Worm (Caenorhabditis elegans) whole organism, late embryonic: ENCODE measurements around the gene Y43F8B.3.

Experiments used
- K09A11.1 ChIP-seq: sonication (generic microtip); optimal IDR thresholded peaks from 2 replicates; lab custom pipeline; 2017; ENCODE audit warnings: antibody characterized with exemption, mild to moderate bottlenecking, missing genetic modification characterization, missing compliant biosample characterization; ENCODE audit not compliant: insufficient read depth
- ceh-18 ChIP-seq: sonication (generic microtip); optimal IDR thresholded peaks from 2 replicates; lab custom pipeline; 2016; ENCODE audit warnings: missing genetic modification characterization, missing compliant biosample characterization
- ceh-24 ChIP-seq: sonication (generic microtip); optimal IDR thresholded peaks from 2 replicates; lab custom pipeline; 2016; ENCODE audit warnings: mild to moderate bottlenecking, missing genetic modification characterization, missing compliant biosample characterization
- ceh-9 ChIP-seq: sonication (generic microtip); optimal IDR thresholded peaks from 2 replicates; lab custom pipeline; 2016; ENCODE audit warnings: mild to moderate bottlenecking, missing genetic modification characterization, inconsistent platforms, missing compliant biosample characterization
- fkh-10 ChIP-seq: fragments of 150-350 bp; optimal IDR thresholded peaks from 2 replicates; lab custom pipeline; 2014; ENCODE audit warnings: missing biosample characterization, missing genetic modification reagents, missing genetic modification characterization
- nhr-11 ChIP-seq: fragments of 150-350 bp; optimal IDR thresholded peaks from 2 replicates; lab custom pipeline; 2014; ENCODE audit warnings: missing biosample characterization, missing genetic modification characterization
- pha-4 ChIP-seq: fragments of 150-350 bp; optimal IDR thresholded peaks from 2 replicates; lab custom pipeline; 2018; ENCODE audit warnings: missing biosample characterization, missing genetic modification reagents, missing genetic modification characterization
- pqm-1 ChIP-seq: sonication (generic microtip); optimal IDR thresholded peaks from 2 replicates; lab custom pipeline; 2016; ENCODE audit warnings: missing genetic modification characterization, missing compliant biosample characterization
- pros-1 ChIP-seq: fragments of 150-350 bp; optimal IDR thresholded peaks from 2 replicates; lab custom pipeline; 2014; ENCODE audit warnings: missing biosample characterization, missing genetic modification reagents, missing genetic modification characterization
- rnt-1 ChIP-seq: sonication (generic microtip); optimal IDR thresholded peaks from 2 replicates; lab custom pipeline; 2016; ENCODE audit warnings: missing genetic modification characterization, missing compliant biosample characterization
- sox-2 ChIP-seq: fragments of 200-800 bp; sonication (Bioruptor generic); IDR thresholded peaks from 2 replicates; pipeline ENCODE4 v1.3.6; 2022; ENCODE audit warnings: missing genetic modification reagents, missing genetic modification characterization, missing compliant biosample characterization
- zip-5 ChIP-seq: sonication (generic microtip); optimal IDR thresholded peaks from 2 replicates; lab custom pipeline; 2016; ENCODE audit warnings: missing genetic modification characterization, missing compliant biosample characterization

ce11 chrV:19462020-19462419 lies 40.9 kb upstream of the Y43F8B.3 start, which contains the start of gene Y43F8B.15:
- no peak for TF ChIP-seq pqm-1 (tag; lab: Kevin White, UChicago)
- no peak for TF ChIP-seq zip-5 (tag; lab: Kevin White, UChicago)
- no peak for TF ChIP-seq pha-4 (tag; lab: Kevin White, UChicago)
- TF ChIP-seq ceh-18 (tag; lab: Kevin White, UChicago), result no peak
- no peak for TF ChIP-seq pros-1 (tag; lab: Kevin White, UChicago)
- no peak for TF ChIP-seq nhr-11 (tag; lab: Kevin White, UChicago)
- no peak for TF ChIP-seq sox-2
- TF ChIP-seq K09A11.1 (tag; lab: Kevin White, UChicago), result no peak
- TF ChIP-seq rnt-1 (tag; lab: Kevin White, UChicago), result no peak
- TF ChIP-seq ceh-24, result no peak
- TF ChIP-seq ceh-9 (tag; lab: Kevin White, UChicago), result no peak
- TF ChIP-seq fkh-10, result no peak
